Worm (Caenorhabditis elegans) whole organism, young adult: ENCODE results near the gene srt-29.

Experiments
- B0035.1 ChIP-seq: sonication (generic microtip); optimal IDR thresholded peaks from 2 replicates; lab custom pipeline; 2016; ENCODE audit warnings: missing genetic modification characterization, mild to moderate bottlenecking, missing compliant biosample characterization, missing genotype, missing genetic modification reagents
- F22D6.2 ChIP-seq: sonication (generic microtip); optimal IDR thresholded peaks from 2 replicates; lab custom pipeline; 2016; ENCODE audit warnings: mild to moderate bottlenecking, missing genetic modification characterization, missing compliant biosample characterization
- F39B2.1 ChIP-seq: fragments of 200-800 bp; sonication (Bioruptor generic); IDR thresholded peaks from 2 replicates; pipeline ENCODE4 v1.3.6; 2022; ENCODE audit warnings: missing genetic modification reagents, missing genetic modification characterization, missing compliant biosample characterization
- F49E8.2 ChIP-seq: sonication (generic microtip); optimal IDR thresholded peaks from 3 replicates; lab custom pipeline; 2017; ENCODE audit warnings: missing genetic modification characterization, mild to moderate bottlenecking, missing compliant biosample characterization, antibody characterized with exemption, moderate library complexity; ENCODE audit not compliant: insufficient read depth
- F52B5.7 ChIP-seq: sonication (generic microtip); optimal IDR thresholded peaks from 2 replicates; lab custom pipeline; 2016; ENCODE audit warnings: mild to moderate bottlenecking, missing genetic modification characterization, missing compliant biosample characterization
- F55B11.4 ChIP-seq: sonication (generic microtip); optimal IDR thresholded peaks from 2 replicates; lab custom pipeline; 2016; ENCODE audit warnings: missing compliant biosample characterization, missing genetic modification characterization, borderline replicate concordance; ENCODE audit not compliant: insufficient read depth
- K12H6.12 ChIP-seq: fragments of 200-800 bp; sonication (Bioruptor generic); optimal IDR thresholded peaks from 2 replicates; lab custom pipeline; 2018; ENCODE audit warnings: mild to moderate bottlenecking, missing genetic modification characterization, missing compliant biosample characterization
- Y56A3A.18 ChIP-seq: fragments of 200-800 bp; sonication (Bioruptor generic); IDR thresholded peaks from 2 replicates; pipeline ENCODE4 v1.3.6; 2022; ENCODE audit warnings: missing genetic modification reagents, missing genetic modification characterization, missing compliant biosample characterization
- aptf-2 ChIP-seq: fragments of 200-800 bp; sonication (Bioruptor generic); conservative IDR thresholded peaks from 2 replicates; pipeline ENCODE4 v1.3.6; 2022; ENCODE audit warnings: missing genetic modification reagents, missing genetic modification characterization, missing compliant biosample characterization
- aptf-3 ChIP-seq: fragments of 200-800 bp; sonication (Bioruptor generic); IDR thresholded peaks from 2 replicates; pipeline ENCODE4 v1.3.6; 2022; ENCODE audit warnings: missing genetic modification characterization, missing compliant biosample characterization
- atf-7 ChIP-seq: sonication (generic microtip); optimal IDR thresholded peaks from 2 replicates; lab custom pipeline; 2017; ENCODE audit warnings: mild to moderate bottlenecking, missing genetic modification characterization, missing compliant biosample characterization
- attf-3 ChIP-seq: fragments of 200-800 bp; sonication (Bioruptor generic); conservative IDR thresholded peaks from 2 replicates; pipeline ENCODE4 v1.3.6; 2022; ENCODE audit warnings: missing genetic modification reagents, missing genetic modification characterization, missing compliant biosample characterization
- attf-6 ChIP-seq: fragments of 200-800 bp; sonication (Bioruptor generic); IDR thresholded peaks from 2 replicates; pipeline ENCODE4 v1.3.6; 2022; ENCODE audit warnings: missing genetic modification reagents, missing genetic modification characterization, missing compliant biosample characterization
- cebp-1 ChIP-seq, 2 experiments: fragments of 200-800 bp in 1 of 2; sonication (Bioruptor generic) in 1 of 2; sonication (generic microtip) in 1 of 2; IDR thresholded peaks in 1 of 2; optimal IDR thresholded peaks in 1 of 2; 2 replicates each; pipeline versions ENCODE4 v1.3.6 to Lab custom; 2017 to 2022; ENCODE audit warnings: missing compliant biosample characterization in 2 of 2, missing genetic modification characterization in 2 of 2, mild to moderate bottlenecking in 1 of 2, missing genetic modification reagents in 1 of 2, moderate library complexity in 1 of 2
- cebp-2 ChIP-seq: fragments of 200-800 bp; sonication (Bioruptor generic); IDR thresholded peaks from 2 replicates; pipeline ENCODE4 v1.3.6; 2022; ENCODE audit warnings: missing genetic modification characterization, missing compliant biosample characterization
- ceh-27 ChIP-seq: fragments of 200-800 bp; sonication (Bioruptor generic); optimal IDR thresholded peaks from 2 replicates; lab custom pipeline; 2018; ENCODE audit warnings: mild to moderate bottlenecking, missing genetic modification characterization, moderate library complexity, missing compliant biosample characterization
- ceh-40 ChIP-seq: fragments of 200-800 bp; sonication (Bioruptor generic); IDR thresholded peaks from 2 replicates; pipeline ENCODE4 v1.3.6; 2022; ENCODE audit warnings: missing genetic modification characterization, missing compliant biosample characterization
- ceh-79 ChIP-seq: sonication (generic microtip); optimal IDR thresholded peaks from 2 replicates; lab custom pipeline; 2017; ENCODE audit warnings: mild to moderate bottlenecking, missing genetic modification characterization, missing compliant biosample characterization
- chd-7 ChIP-seq: sonication (generic microtip); optimal IDR thresholded peaks from 2 replicates; lab custom pipeline; 2016; ENCODE audit warnings: mild to moderate bottlenecking, missing genetic modification characterization, moderate library complexity, missing compliant biosample characterization
- dpff-1 ChIP-seq: sonication (generic microtip); optimal IDR thresholded peaks from 2 replicates; lab custom pipeline; 2017; ENCODE audit warnings: mild to moderate bottlenecking, missing genetic modification characterization, missing compliant biosample characterization
- dpl-1 ChIP-seq: fragments of 150-350 bp; optimal IDR thresholded peaks from 2 replicates; lab custom pipeline; 2014; ENCODE audit warnings: missing biosample characterization, missing genetic modification reagents, missing genetic modification characterization
- ekl-4 ChIP-seq: fragments of 200-800 bp; sonication (Bioruptor generic); IDR thresholded peaks from 2 replicates; pipeline ENCODE4 v1.3.6; 2022; ENCODE audit warnings: missing genetic modification reagents, missing genetic modification characterization, missing compliant biosample characterization
- him-1 ChIP-seq: sonication (generic microtip); optimal IDR thresholded peaks from 2 replicates; lab custom pipeline; 2016; ENCODE audit warnings: missing genotype, missing genetic modification reagents, missing genetic modification characterization, missing compliant biosample characterization
- hlh-12 ChIP-seq: sonication (generic microtip); optimal IDR thresholded peaks from 2 replicates; lab custom pipeline; 2016; ENCODE audit warnings: missing genetic modification characterization, missing compliant biosample characterization
- hmg-1.2 ChIP-seq: fragments of 200-800 bp; sonication (Bioruptor generic); IDR thresholded peaks from 2 replicates; pipeline ENCODE4 v1.3.6; 2022; ENCODE audit warnings: missing genetic modification reagents, missing genetic modification characterization, missing compliant biosample characterization
- hsf-1 ChIP-seq: fragments of 200-800 bp; sonication (Bioruptor generic); IDR thresholded peaks from 2 replicates; pipeline ENCODE4 v1.3.6; 2022; ENCODE audit warnings: missing genetic modification reagents, missing genetic modification characterization, missing compliant biosample characterization
- let-526 ChIP-seq: fragments of 200-800 bp; sonication (Bioruptor generic); IDR thresholded peaks from 2 replicates; pipeline ENCODE4 v1.3.6; 2022; ENCODE audit warnings: missing genetic modification reagents, missing genetic modification characterization, missing compliant biosample characterization
- lsl-1 ChIP-seq: fragments of 200-800 bp; sonication (Bioruptor generic); optimal IDR thresholded peaks from 2 replicates; lab custom pipeline; 2018; ENCODE audit warnings: mild to moderate bottlenecking, missing genetic modification characterization, moderate library complexity, missing compliant biosample characterization
- lsy-27 ChIP-seq: sonication (generic microtip); optimal IDR thresholded peaks from 2 replicates; lab custom pipeline; 2017; ENCODE audit warnings: missing genetic modification characterization, mild to moderate bottlenecking, missing compliant biosample characterization, antibody characterized with exemption, missing genotype, borderline replicate concordance; ENCODE audit not compliant: insufficient read depth
- nfya-2 ChIP-seq: fragments of 200-800 bp; sonication (Bioruptor generic); IDR thresholded peaks from 2 replicates; pipeline ENCODE4 v1.3.6; 2022; ENCODE audit warnings: missing genetic modification reagents, missing genetic modification characterization, missing compliant biosample characterization
- nhr-179 ChIP-seq: sonication (generic microtip); optimal IDR thresholded peaks from 2 replicates; lab custom pipeline; 2016; ENCODE audit warnings: mild to moderate bottlenecking, missing genetic modification characterization, missing compliant biosample characterization
- nhr-90 ChIP-seq: sonication (generic microtip); optimal IDR thresholded peaks from 2 replicates; lab custom pipeline; 2016; ENCODE audit warnings: missing genotype, mild to moderate bottlenecking, missing genetic modification characterization, missing compliant biosample characterization
- repo-1 ChIP-seq: sonication (generic microtip); optimal IDR thresholded peaks from 2 replicates; lab custom pipeline; 2017; ENCODE audit warnings: mild to moderate bottlenecking, missing genetic modification characterization, missing compliant biosample characterization
- snpc-3.4 ChIP-seq: sonication (generic microtip); optimal IDR thresholded peaks from 2 replicates; lab custom pipeline; 2017; ENCODE audit warnings: missing genetic modification characterization, mild to moderate bottlenecking, missing compliant biosample characterization, antibody characterized with exemption, moderate library complexity, missing genotype, missing genetic modification reagents
- unc-130 ChIP-seq: sonication (generic microtip); optimal IDR thresholded peaks from 2 replicates; lab custom pipeline; 2016; ENCODE audit warnings: missing genetic modification reagents, missing genetic modification characterization, missing compliant biosample characterization
- unc-62 ChIP-seq: fragments of 150-350 bp; optimal IDR thresholded peaks from 2 replicates; lab custom pipeline; 2014; ENCODE audit warnings: missing biosample characterization, missing genetic modification reagents, missing genetic modification characterization
- zim-3 ChIP-seq: sonication (generic microtip); optimal IDR thresholded peaks from 2 replicates; lab custom pipeline; 2017; ENCODE audit warnings: mild to moderate bottlenecking, missing genetic modification characterization, moderate library complexity, missing compliant biosample characterization
- ztf-22 ChIP-seq: fragments of 200-800 bp; sonication (Bioruptor generic); optimal IDR thresholded peaks from 2 replicates; lab custom pipeline; 2018; ENCODE audit warnings: mild to moderate bottlenecking, missing genetic modification characterization, moderate library complexity, missing compliant biosample characterization
- ztf-25 ChIP-seq: fragments of 200-800 bp; sonication (Bioruptor generic); IDR thresholded peaks from 2 replicates; pipeline ENCODE4 v1.3.6; 2022; ENCODE audit warnings: missing genetic modification reagents, missing genetic modification characterization, missing compliant biosample characterization
- ztf-28 ChIP-seq: fragments of 200-800 bp; sonication (Bioruptor generic); IDR thresholded peaks from 2 replicates; pipeline ENCODE4 v1.3.6; 2022; ENCODE audit warnings: missing genetic modification reagents, missing genetic modification characterization, missing compliant biosample characterization

The srt-29 gene

DNA sequence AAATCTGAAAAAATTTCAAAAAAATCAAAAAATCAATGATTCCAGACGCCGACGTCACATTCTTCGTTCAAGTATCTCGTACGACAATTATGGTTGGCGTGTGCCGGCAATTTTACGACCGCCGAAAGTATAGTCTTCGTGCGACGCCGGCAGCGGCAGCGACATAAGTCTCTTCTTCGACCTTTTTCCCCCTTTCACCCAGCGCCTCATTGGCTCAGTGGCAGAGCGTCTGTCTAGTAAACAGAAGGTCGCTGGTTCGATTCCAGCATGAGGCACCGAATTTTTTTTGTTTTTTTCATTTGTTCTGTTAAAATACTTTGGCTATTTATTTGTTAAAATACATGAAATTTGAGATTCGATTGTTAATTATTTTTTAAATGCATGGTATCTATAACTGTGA is 45.1 kb downstream of the srt-29 start (continued):
- TF ChIP-seq F49E8.2 (tag; lab: Kevin White, UChicago) (peak; percentile 65), him-1 (tag; lab: Kevin White, UChicago) (peak; percentile 5), ekl-4 (GFP tag; lab: Robert Waterston, UW) (peak; percentile 70; the same call in 1 of the 2 replicates), atf-7 (tag; lab: Kevin White, UChicago) (peak; percentile 32), let-526 (GFP tag; lab: Robert Waterston, UW) (no peak), snpc-3.4 (tag; lab: Kevin White, UChicago) (peak; percentile 54), zim-3 (no peak), chd-7 (tag; lab: Kevin White, UChicago) (peak; percentile 8), dpl-1 (GFP tag; lab: Kevin White, UChicago) (no peak), ztf-28 (no peak), K12H6.12 (no peak), repo-1 (tag; lab: Kevin White, UChicago) (peak; percentile 3), dpff-1 (tag; lab: Kevin White, UChicago) (no peak), cebp-1 (GFP tag; IDR thresholded peaks at IDR 0.05; lab: Robert Waterston, UW) (0 out of 2 replicates have a peak, but pooled peaks have one; percentile 13), cebp-1 (tag; optimal IDR thresholded peaks at IDR 0.05; lab: Kevin White, UChicago) (peak; percentile 66), hmg-1.2 (GFP tag; lab: Robert Waterston, UW) (peak; percentile 67), lsy-27 (tag; lab: Kevin White, UChicago) (peak; percentile 15), unc-130 (GFP tag; lab: Kevin White, UChicago) (peak; percentile 29), ztf-22 (GFP tag; lab: Kevin White, UChicago) (no peak), F55B11.4 (tag; lab: Kevin White, UChicago) (no peak), ceh-27 (GFP tag; lab: Kevin White, UChicago) (peak; percentile 62), nhr-179 (tag; lab: Kevin White, UChicago) (no peak), F39B2.1 (no peak), attf-3 (GFP tag; lab: Robert Waterston, UW) (peak; percentile 38; the same call in 1 of the 2 replicates), aptf-3 (GFP tag; lab: Robert Waterston, UW) (no peak), attf-6 (GFP tag; lab: Robert Waterston, UW) (peak; percentile 61; the same call in 1 of the 2 replicates), aptf-2 (GFP tag; lab: Robert Waterston, UW) (no peak), F22D6.2 (tag; lab: Kevin White, UChicago) (no peak), F52B5.7 (tag; lab: Kevin White, UChicago) (no peak), ztf-25 (peak; percentile 20; the same call in 1 of the 2 replicates), ceh-40 (GFP tag; lab: Robert Waterston, UW) (peak; percentile 29; the same call in 1 of the 2 replicates), hsf-1 (GFP tag; lab: Robert Waterston, UW) (no peak), B0035.1 (tag; lab: Kevin White, UChicago) (no peak), hlh-12 (tag; lab: Kevin White, UChicago) (no peak), nfya-2 (GFP tag; lab: Robert Waterston, UW) (no peak), unc-62 (GFP tag; lab: Kevin White, UChicago) (no peak), lsl-1 (peak; percentile 47), Y56A3A.18 (GFP tag; lab: Robert Waterston, UW) (0 out of 2 replicates have a peak, but pooled peaks have one; percentile 50), nhr-90 (tag; lab: Kevin White, UChicago) (peak; percentile 55), ceh-79 (tag; lab: Kevin White, UChicago) (no peak), cebp-2 (GFP tag; lab: Robert Waterston, UW) (no peak)
